Fruit fly (Drosophila melanogaster) whole organism, embryonic: ENCODE results near the gene CG32276.

ENCODE experiments used
- Atf6 ChIP-seq: fragments of 200-800 bp; sonication (Bioruptor generic); IDR thresholded peaks from 2 replicates; pipeline ENCODE4 v1.3.6; 2022; ENCODE audit warnings: missing biosample characterization, missing genetic modification characterization
- Bdp1 ChIP-seq: fragments of 200-800 bp; sonication (Bioruptor generic); optimal IDR thresholded peaks from 3 replicates; lab custom pipeline; 2016; ENCODE audit warnings: missing biosample characterization, missing genetic modification characterization
- CG10366 ChIP-seq: fragments of 200-800 bp; sonication (Bioruptor generic); IDR thresholded peaks from 2 replicates; pipeline ENCODE4 v1.3.6; 2022; ENCODE audit warnings: missing biosample characterization, missing genetic modification characterization
- CG10543 ChIP-seq: fragments of 200-800 bp; sonication (Bioruptor generic); optimal IDR thresholded peaks from 3 replicates; lab custom pipeline; 2017; ENCODE audit warnings: missing biosample characterization, mild to moderate bottlenecking, missing genetic modification characterization, moderate library complexity
- CG11456 ChIP-seq: fragments of 200-800 bp; sonication (Bioruptor generic); IDR thresholded peaks from 3 replicates; pipeline ENCODE4 v1.3.6; 2022; ENCODE audit warnings: missing biosample characterization, missing genetic modification characterization
- CG12104 ChIP-seq: fragments of 200-800 bp; sonication (Bioruptor generic); optimal IDR thresholded peaks from 3 replicates; lab custom pipeline; 2016; ENCODE audit warnings: missing biosample characterization, missing genetic modification characterization
- CG12155 ChIP-seq: fragments of 200-800 bp; sonication (Bioruptor generic); optimal IDR thresholded peaks from 3 replicates; lab custom pipeline; 2016; ENCODE audit warnings: missing biosample characterization, missing genetic modification characterization
- CG13296 ChIP-seq: fragments of 200-800 bp; sonication (Bioruptor generic); optimal IDR thresholded peaks from 3 replicates; lab custom pipeline; 2018; ENCODE audit warnings: missing biosample characterization, mild to moderate bottlenecking, missing genetic modification characterization
- CG14710 ChIP-seq: fragments of 200-800 bp; sonication (Bioruptor generic); optimal IDR thresholded peaks from 3 replicates; lab custom pipeline; 2019; ENCODE audit warnings: missing biosample characterization, mild to moderate bottlenecking, missing genetic modification characterization, moderate library complexity
- CG16813 ChIP-seq: fragments of 200-800 bp; sonication (Bioruptor generic); IDR thresholded peaks from 3 replicates; pipeline ENCODE4 v1.3.6; 2022; ENCODE audit warnings: missing biosample characterization, missing genetic modification characterization; ENCODE audit not compliant: partially characterized antibody
- CG17186 ChIP-seq: fragments of 200-800 bp; sonication (Bioruptor generic); optimal IDR thresholded peaks from 3 replicates; lab custom pipeline; 2017; ENCODE audit warnings: missing biosample characterization, missing genetic modification reagents, missing genetic modification characterization
- CG17829 ChIP-seq: fragments of 200-800 bp; optimal IDR thresholded peaks from 2 replicates; lab custom pipeline; 2019; ENCODE audit warnings: missing biosample characterization, mild to moderate bottlenecking, missing genetic modification characterization, moderate library complexity
- CG2120 ChIP-seq: fragments of 200-800 bp; sonication (Bioruptor generic); optimal IDR thresholded peaks from 3 replicates; lab custom pipeline; 2016; ENCODE audit warnings: missing biosample characterization, missing genetic modification characterization
- CG32532 ChIP-seq: fragments of 200-800 bp; sonication (Bioruptor generic); IDR thresholded peaks from 2 replicates; pipeline ENCODE4 v1.3.6; 2022; ENCODE audit warnings: missing biosample characterization, missing genetic modification characterization
- CG6272 ChIP-seq: fragments of 200-800 bp; sonication (Bioruptor generic); IDR thresholded peaks from 2 replicates; pipeline ENCODE4 v1.3.6; 2022; ENCODE audit warnings: missing biosample characterization, missing genetic modification characterization
- CG6791 ChIP-seq: fragments of 200-800 bp; sonication (Bioruptor generic); IDR thresholded peaks from 3 replicates; pipeline ENCODE4 v1.3.6; 2022; ENCODE audit warnings: missing biosample characterization, missing genetic modification characterization; ENCODE audit not compliant: partially characterized antibody
- CG8089 ChIP-seq: fragments of 200-800 bp; sonication (Bioruptor generic); optimal IDR thresholded peaks from 3 replicates; lab custom pipeline; 2016; ENCODE audit warnings: missing biosample characterization, missing genetic modification characterization
- CG8478 ChIP-seq: fragments of >200 bp; optimal IDR thresholded peaks from 2 replicates; lab custom pipeline; 2018
- CG9437 ChIP-seq: fragments of 200-800 bp; sonication (Bioruptor generic); optimal IDR thresholded peaks from 2 replicates; lab custom pipeline; 2018; ENCODE audit warnings: missing biosample characterization, mild to moderate bottlenecking, missing genetic modification characterization
- CHES-1-like ChIP-seq: fragments of 200-800 bp; sonication (Bioruptor generic); optimal IDR thresholded peaks from 2 replicates; lab custom pipeline; 2016; ENCODE audit warnings: missing biosample characterization, missing genetic modification characterization
- Dek ChIP-seq: fragments of 200-800 bp; sonication (Bioruptor generic); optimal IDR thresholded peaks from 3 replicates; lab custom pipeline; 2019; ENCODE audit warnings: missing biosample characterization, mild to moderate bottlenecking, missing genetic modification characterization, moderate library complexity
- Doc2 ChIP-seq: fragments of 200-800 bp; sonication (Bioruptor generic); IDR thresholded peaks from 2 replicates; pipeline ENCODE4 v1.3.6; 2022; ENCODE audit warnings: missing biosample characterization, missing genetic modification characterization
- Doc3 ChIP-seq: fragments of 200-800 bp; sonication (Bioruptor generic); IDR thresholded peaks from 3 replicates; pipeline ENCODE4 v1.3.6; 2022; ENCODE audit warnings: missing biosample characterization, missing genetic modification characterization; ENCODE audit not compliant: partially characterized antibody
- Ets97D ChIP-seq: fragments of 200-800 bp; sonication (Bioruptor generic); optimal IDR thresholded peaks from 3 replicates; lab custom pipeline; 2016; ENCODE audit warnings: missing biosample characterization, missing genetic modification characterization
- GATAe ChIP-seq: fragments of 200-800 bp; sonication (Bioruptor generic); conservative IDR thresholded peaks from 2 replicates; pipeline ENCODE4 v1.3.6; 2022; ENCODE audit warnings: missing biosample characterization, missing genetic modification characterization
- Hmx ChIP-seq: fragments of 200-800 bp; sonication (Bioruptor generic); optimal IDR thresholded peaks from 2 replicates; lab custom pipeline; 2016; ENCODE audit warnings: missing biosample characterization, missing genetic modification characterization
- NC2α ChIP-seq: fragments of 200-800 bp; sonication (Bioruptor generic); optimal IDR thresholded peaks from 2 replicates; lab custom pipeline; 2016; ENCODE audit warnings: missing biosample characterization, missing genetic modification characterization
- NC2β ChIP-seq: fragments of 200-800 bp; sonication (Bioruptor generic); optimal IDR thresholded peaks from 2 replicates; lab custom pipeline; 2016; ENCODE audit warnings: missing biosample characterization, missing genetic modification characterization
- NFAT ChIP-seq: fragments of 200-800 bp; sonication (Bioruptor generic); IDR thresholded peaks from 2 replicates; pipeline ENCODE4 v1.3.6; 2022; ENCODE audit warnings: missing biosample characterization, missing genetic modification characterization
- NK7.1 ChIP-seq: fragments of 200-800 bp; sonication (Bioruptor generic); optimal IDR thresholded peaks from 3 replicates; lab custom pipeline; 2016; ENCODE audit warnings: missing biosample characterization, missing genetic modification characterization
- Oaz ChIP-seq: fragments of 200-800 bp; sonication (Bioruptor generic); IDR thresholded peaks from 2 replicates; pipeline ENCODE4 v1.3.6; 2022; ENCODE audit warnings: missing biosample characterization, missing genetic modification characterization
- Pdp1 ChIP-seq, 2 experiments: fragments of 200-800 bp; sonication (Bioruptor generic); optimal IDR thresholded peaks; 3 replicates each; lab custom pipeline; 2016; ENCODE audit warnings: missing biosample characterization in 2 of 2, missing genetic modification characterization in 2 of 2, mild to moderate bottlenecking in 1 of 2, moderate library complexity in 1 of 2
- Sry-δ ChIP-seq: fragments of 200-800 bp; sonication (Bioruptor generic); optimal IDR thresholded peaks from 2 replicates; lab custom pipeline; 2016; ENCODE audit warnings: missing biosample characterization, missing genetic modification characterization
- aop ChIP-seq: fragments of 200-800 bp; sonication (Bioruptor generic); IDR thresholded peaks from 2 replicates; pipeline ENCODE4 v1.3.6; 2022; ENCODE audit warnings: missing biosample characterization, missing genetic modification characterization
- az2 ChIP-seq: fragments of 200-800 bp; sonication (Bioruptor generic); optimal IDR thresholded peaks from 3 replicates; lab custom pipeline; 2016; ENCODE audit warnings: missing biosample characterization, missing genetic modification characterization
- bbx ChIP-seq: fragments of 200-800 bp; sonication (Bioruptor generic); IDR thresholded peaks from 2 replicates; pipeline ENCODE4 v1.3.6; 2022; ENCODE audit warnings: missing biosample characterization, missing genetic modification characterization; ENCODE audit not compliant: partially characterized antibody
- bsh ChIP-seq, 2 experiments: fragments of 200-800 bp; sonication (Bioruptor generic); optimal IDR thresholded peaks; 2 replicates each; lab custom pipeline; 2017 to 2018; ENCODE audit warnings: mild to moderate bottlenecking in 2 of 2, missing biosample characterization in 2 of 2, missing genetic modification characterization in 2 of 2, moderate library complexity in 1 of 2
- chn ChIP-seq: fragments of 200-800 bp; sonication (Bioruptor generic); optimal IDR thresholded peaks from 2 replicates; lab custom pipeline; 2016; ENCODE audit warnings: missing biosample characterization, missing genetic modification characterization
- disco-r ChIP-seq: fragments of 200-800 bp; sonication (Bioruptor generic); optimal IDR thresholded peaks from 2 replicates; lab custom pipeline; 2016; ENCODE audit warnings: missing biosample characterization, missing genetic modification characterization
- fru ChIP-seq: fragments of >200 bp; optimal IDR thresholded peaks from 2 replicates; lab custom pipeline; 2017
- hbn ChIP-seq: fragments of 200-800 bp; sonication (Bioruptor generic); IDR thresholded peaks from 2 replicates; pipeline ENCODE4 v1.3.6; 2022; ENCODE audit warnings: missing biosample characterization, missing genetic modification characterization; ENCODE audit not compliant: partially characterized antibody
- hth ChIP-seq: fragments of >200 bp; optimal IDR thresholded peaks from 2 replicates; lab custom pipeline; 2017; ENCODE audit warnings: inconsistent platforms
- lmd ChIP-seq: fragments of 200-800 bp; sonication (Bioruptor generic); IDR thresholded peaks from 2 replicates; pipeline ENCODE4 v1.3.6; 2022; ENCODE audit warnings: missing biosample characterization, missing genetic modification characterization
- nmo ChIP-seq: fragments of 200-800 bp; sonication (Bioruptor generic); optimal IDR thresholded peaks from 2 replicates; lab custom pipeline; 2018; ENCODE audit warnings: missing biosample characterization, mild to moderate bottlenecking, missing genetic modification characterization, moderate library complexity
- ranshi ChIP-seq: fragments of 200-800 bp; sonication (Bioruptor generic); IDR thresholded peaks from 2 replicates; pipeline ENCODE4 v1.3.6; 2022; ENCODE audit warnings: missing biosample characterization, missing genetic modification characterization
- seq ChIP-seq: fragments of 200-800 bp; sonication (Bioruptor generic); IDR thresholded peaks from 2 replicates; pipeline ENCODE4 v1.3.6; 2022; ENCODE audit warnings: missing biosample characterization, missing genetic modification characterization
- trem ChIP-seq: fragments of 200-800 bp; optimal IDR thresholded peaks from 3 replicates; lab custom pipeline; 2019; ENCODE audit warnings: missing biosample characterization, mild to moderate bottlenecking, missing genetic modification characterization, moderate library complexity
- unpg ChIP-seq: fragments of 200-800 bp; sonication (Bioruptor generic); optimal IDR thresholded peaks from 3 replicates; lab custom pipeline; 2018; ENCODE audit warnings: missing biosample characterization, mild to moderate bottlenecking, missing genetic modification characterization, moderate library complexity
- vvl ChIP-seq: fragments of 200-800 bp; sonication (Bioruptor generic); IDR thresholded peaks from 2 replicates; pipeline ENCODE4 v1.3.6; 2022; ENCODE audit warnings: missing biosample characterization, missing genetic modification characterization
- wdn ChIP-seq: fragments of 200-800 bp; sonication (Bioruptor generic); IDR thresholded peaks from 2 replicates; pipeline ENCODE4 v1.3.6; 2022; ENCODE audit warnings: missing biosample characterization, missing genetic modification characterization
- zen ChIP-seq: fragments of 200-800 bp; sonication (Bioruptor generic); optimal IDR thresholded peaks from 3 replicates; lab custom pipeline; 2018; ENCODE audit warnings: missing biosample characterization, mild to moderate bottlenecking, missing genetic modification characterization, moderate library complexity
- zen2 ChIP-seq: fragments of 200-800 bp; sonication (Bioruptor generic); IDR thresholded peaks from 3 replicates; pipeline ENCODE4 v1.3.6; 2022; ENCODE audit warnings: missing biosample characterization, missing genetic modification characterization; ENCODE audit not compliant: partially characterized antibody

Gene CG32276

dm6 chr3L:3179474-3179873, 19.4 kb downstream of the CG32276 start (continued):
- TF ChIP-seq CG17186 (peak; percentile 18), aop (GFP tag; lab: Robert Waterston, UW) (no peak), CG12155 (peak; percentile 76), nmo (GFP tag; lab: Kevin White, UChicago) (peak; percentile 80), CG9437 (peak; percentile 63), CG12104 (peak; percentile 70), zen (peak; percentile 68), Hmx (GFP tag; lab: Kevin White, UChicago) (no peak), trem (tag; lab: Kevin White, UChicago) (peak; percentile 87), CG14710 (tag; lab: Kevin White, UChicago) (peak; percentile 83), ranshi (GFP tag; lab: Robert Waterston, UW) (peak; percentile 91), Doc3 (GFP tag; lab: Robert Waterston, UW) (no peak), Doc2 (GFP tag; lab: Robert Waterston, UW) (peak; percentile 75), CG13296 (GFP tag; lab: Kevin White, UChicago) (peak; percentile 91), az2 (GFP tag; lab: Kevin White, UChicago) (peak; percentile 83), CG16813 (GFP tag; lab: Robert Waterston, UW) (no peak), CG8478 (lab: Kevin White, UChicago) (no peak), wdn (peak; percentile 75), CG6791 (GFP tag; lab: Robert Waterston, UW) (no peak), Sry-δ (GFP tag; lab: Kevin White, UChicago) (no peak), hbn (GFP tag; lab: Robert Waterston, UW) (no peak), GATAe (GFP tag; lab: Robert Waterston, UW) (peak; percentile 75; the same call in 1 of the 2 replicates), CG6272 (peak; percentile 75), bbx (GFP tag; lab: Robert Waterston, UW) (no peak), CG2120 (GFP tag; lab: Kevin White, UChicago) (peak; percentile 87), NC2β (GFP tag; lab: Kevin White, UChicago) (peak; percentile 52), disco-r (GFP tag; lab: Kevin White, UChicago) (peak; percentile 79), CG8089 (GFP tag; lab: Kevin White, UChicago) (peak; percentile 61), CHES-1-like (GFP tag; lab: Kevin White, UChicago) (peak; percentile 56), Dek (tag; lab: Kevin White, UChicago) (peak; percentile 80), CG32532 (peak; percentile 89), unpg (GFP tag; lab: Kevin White, UChicago) (peak; percentile 94), Atf6 (GFP tag; lab: Robert Waterston, UW) (peak; percentile 90), NK7.1 (GFP tag; lab: Kevin White, UChicago) (peak; percentile 78), bsh (GFP tag; optimal IDR thresholded peaks at IDR 0.05; lab: Kevin White, UChicago) (peak; percentile 71 to 90), Ets97D (peak; percentile 46), zen2 (GFP tag; lab: Robert Waterston, UW) (no peak), Oaz (GFP tag; lab: Robert Waterston, UW) (peak; percentile 67), seq (peak; percentile 82), CG10366 (GFP tag; lab: Robert Waterston, UW) (peak; percentile 77), CG10543 (GFP tag; lab: Kevin White, UChicago) (peak; percentile 26), lmd (GFP tag; lab: Robert Waterston, UW) (peak; percentile 90), CG17829 (tag; lab: Kevin White, UChicago) (peak; percentile 89), vvl (GFP tag; lab: Robert Waterston, UW) (peak; percentile 94), Bdp1 (GFP tag; lab: Kevin White, UChicago) (peak; percentile 53), Pdp1 (GFP tag; optimal IDR thresholded peaks at IDR 0.05; lab: Kevin White, UChicago) (peak in 1 of 2 experiments; percentile 89), chn (GFP tag; lab: Kevin White, UChicago) (peak; percentile 79), CG11456 (GFP tag; lab: Robert Waterston, UW) (peak; percentile 92), hth (lab: Kevin White, UChicago) (no peak), fru (lab: Kevin White, UChicago) (no peak), NC2α (GFP tag; lab: Kevin White, UChicago) (peak; percentile 53), NFAT (GFP tag; lab: Robert Waterston, UW) (peak; percentile 86)
